Worm (Caenorhabditis elegans) whole organism, L3 larva: ENCODE results near the gene sid-2.

Experiments used
- ama-1 ChIP-seq: fragments of 150-350 bp; optimal IDR thresholded peaks from 2 replicates; lab custom pipeline; 2018
- fkh-10 ChIP-seq: sonication (generic microtip); optimal IDR thresholded peaks from 2 replicates; lab custom pipeline; 2017; ENCODE audit warnings: missing biosample characterization, missing genetic modification reagents, missing genetic modification characterization
- lin-39 ChIP-seq: fragments of 150-350 bp; optimal IDR thresholded peaks from 2 replicates; lab custom pipeline; 2018; ENCODE audit warnings: missing biosample characterization, missing genetic modification reagents, missing genetic modification characterization
- mml-1 ChIP-seq: fragments of 150-350 bp; sonication (generic microtip); optimal IDR thresholded peaks from 3 replicates; lab custom pipeline; 2014; ENCODE audit warnings: missing biosample characterization, missing genetic modification characterization
- nhr-25 ChIP-seq: sonication (generic microtip); optimal IDR thresholded peaks from 2 replicates; lab custom pipeline; 2017; ENCODE audit warnings: missing biosample characterization, missing genetic modification characterization
- nhr-28 ChIP-seq: fragments of 150-350 bp; optimal IDR thresholded peaks from 2 replicates; lab custom pipeline; 2014; ENCODE audit warnings: missing biosample characterization, missing genetic modification characterization
- nhr-76 ChIP-seq: fragments of 150-350 bp; sonication (generic microtip); optimal IDR thresholded peaks from 5 replicates; lab custom pipeline; 2014; ENCODE audit warnings: missing biosample characterization, missing genetic modification characterization
- pha-4 ChIP-seq: fragments of 150-350 bp; optimal IDR thresholded peaks from 2 replicates; lab custom pipeline; 2014; ENCODE audit warnings: missing biosample characterization, missing genetic modification reagents, missing genetic modification characterization
- skn-1 ChIP-seq: fragments of 150-350 bp; optimal IDR thresholded peaks from 2 replicates; lab custom pipeline; 2014; ENCODE audit warnings: missing biosample characterization, missing genetic modification characterization
- tbx-2 ChIP-seq: sonication (generic microtip); optimal IDR thresholded peaks from 2 replicates; lab custom pipeline; 2016; ENCODE audit warnings: mild to moderate bottlenecking, missing genetic modification characterization, missing compliant biosample characterization

- TF ChIP-seq mml-1 (no peak), skn-1 (tag; lab: Kevin White, UChicago) (no peak), nhr-76 (no peak), nhr-25 (tag; lab: Kevin White, UChicago) (no peak), lin-39 (tag; lab: Kevin White, UChicago) (no peak), nhr-28 (no peak), ama-1 (lab: Kevin White, UChicago) (no peak), pha-4 (tag; lab: Kevin White, UChicago) (no peak), tbx-2 (tag; lab: Kevin White, UChicago) (no peak), fkh-10 (GFP tag; lab: Kevin White, UChicago) (no peak)
Observed at ce11 chrIII:13652708-13653107, 26.5 kb upstream of the sid-2 start.
